Worm (Caenorhabditis elegans) whole organism, L3 larva: Measurements from ENCODE around the gene F56A8.8.
A peak's percentile ranks its signal among the peaks of the same experiment; 100 is the strongest.

Source experiments
- ceh-16 ChIP-seq: sonication (generic microtip); optimal IDR thresholded peaks from 2 replicates; lab custom pipeline; 2017; ENCODE audit warnings: missing biosample characterization, missing genetic modification characterization
- ceh-9 ChIP-seq: sonication (generic microtip); optimal IDR thresholded peaks from 2 replicates; lab custom pipeline; 2018; ENCODE audit warnings: missing biosample characterization, missing genetic modification characterization
- hmg-11 ChIP-seq: sonication (generic microtip); optimal IDR thresholded peaks from 2 replicates; lab custom pipeline; 2016; ENCODE audit warnings: missing genetic modification characterization, missing compliant biosample characterization
- lin-15B ChIP-seq: fragments of 150-350 bp; optimal IDR thresholded peaks from 2 replicates; lab custom pipeline; 2014; ENCODE audit warnings: missing biosample characterization, missing genetic modification characterization
- lin-39 ChIP-seq: fragments of 150-350 bp; optimal IDR thresholded peaks from 2 replicates; lab custom pipeline; 2018; ENCODE audit warnings: missing biosample characterization, missing genetic modification reagents, missing genetic modification characterization
- nhr-237 ChIP-seq: fragments of 150-350 bp; optimal IDR thresholded peaks from 2 replicates; lab custom pipeline; 2014; ENCODE audit warnings: missing biosample characterization, missing genetic modification characterization
- unc-62 ChIP-seq: fragments of 150-350 bp; sonication (generic microtip); optimal IDR thresholded peaks from 4 replicates; lab custom pipeline; 2014; ENCODE audit warnings: missing biosample characterization, missing genetic modification reagents, missing genetic modification characterization
- ztf-11 ChIP-seq: fragments of 150-350 bp; optimal IDR thresholded peaks from 2 replicates; lab custom pipeline; 2014; ENCODE audit warnings: missing biosample characterization, missing genetic modification characterization

DNA sequence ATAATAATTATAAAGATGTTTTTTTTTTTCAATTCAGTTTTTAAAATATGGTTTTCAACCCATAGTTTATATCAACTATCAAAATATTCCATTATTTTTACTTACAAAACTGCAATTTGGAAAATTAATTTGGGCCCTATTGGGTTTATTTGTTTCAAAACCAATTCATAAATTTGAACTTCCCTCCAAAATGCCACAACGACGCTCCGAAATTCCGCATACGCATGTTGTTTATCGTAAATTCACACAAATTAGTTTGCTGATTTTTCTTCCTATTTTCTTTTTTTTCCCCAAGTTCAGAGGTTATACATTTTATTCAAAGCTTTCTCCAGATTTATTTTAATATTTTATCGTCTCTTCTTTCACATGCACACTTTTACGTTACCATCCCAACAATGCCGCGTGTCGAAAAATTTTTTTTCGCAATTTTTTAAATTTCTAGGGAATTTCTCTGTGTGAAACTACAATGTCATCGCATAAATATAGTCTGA is 29.0 kb upstream of the F56A8.8 start, which contains the start of gene F56A8.3:
- TF ChIP-seq hmg-11 (tag; lab: Kevin White, UChicago) = peak; percentile 54
- TF ChIP-seq lin-15B (tag; lab: Kevin White, UChicago) = peak; percentile 68
- no peak for TF ChIP-seq ceh-16 (tag; lab: Kevin White, UChicago)
- no peak for TF ChIP-seq unc-62 (GFP tag; lab: Kevin White, UChicago)
- no peak for TF ChIP-seq ceh-9 (tag; lab: Kevin White, UChicago)
- no peak for TF ChIP-seq nhr-237 (tag; lab: Kevin White, UChicago)
- TF ChIP-seq ztf-11 = no peak
- TF ChIP-seq lin-39 (tag; lab: Kevin White, UChicago) = peak; percentile 22
